Fruit fly (Drosophila melanogaster): ENCODE results near the gene FucTA.

FucTA gene

dm6 chr3L:15146643-15147187 lies at the start of gene FucTA:
TSS of gene FucTA (plus strand) at chr3L:15147137.
- no peak for TF ChIP-seq CTCF (optimal IDR thresholded peaks at IDR 0.05)
- no peak for TF ChIP-seq CG8478 (optimal IDR thresholded peaks at IDR 0.05)

dm6 chr3L:15097878-15098520 lies 48.9 kb upstream of the FucTA start, which contains the start of gene Ctps:
TSS of gene Ctps (plus strand) at chr3L:15097914.
- TF ChIP-seq CTCF (optimal IDR thresholded peaks at IDR 0.05), result no peak
- no peak for TF ChIP-seq CG8478 (optimal IDR thresholded peaks at IDR 0.05)

DNA sequence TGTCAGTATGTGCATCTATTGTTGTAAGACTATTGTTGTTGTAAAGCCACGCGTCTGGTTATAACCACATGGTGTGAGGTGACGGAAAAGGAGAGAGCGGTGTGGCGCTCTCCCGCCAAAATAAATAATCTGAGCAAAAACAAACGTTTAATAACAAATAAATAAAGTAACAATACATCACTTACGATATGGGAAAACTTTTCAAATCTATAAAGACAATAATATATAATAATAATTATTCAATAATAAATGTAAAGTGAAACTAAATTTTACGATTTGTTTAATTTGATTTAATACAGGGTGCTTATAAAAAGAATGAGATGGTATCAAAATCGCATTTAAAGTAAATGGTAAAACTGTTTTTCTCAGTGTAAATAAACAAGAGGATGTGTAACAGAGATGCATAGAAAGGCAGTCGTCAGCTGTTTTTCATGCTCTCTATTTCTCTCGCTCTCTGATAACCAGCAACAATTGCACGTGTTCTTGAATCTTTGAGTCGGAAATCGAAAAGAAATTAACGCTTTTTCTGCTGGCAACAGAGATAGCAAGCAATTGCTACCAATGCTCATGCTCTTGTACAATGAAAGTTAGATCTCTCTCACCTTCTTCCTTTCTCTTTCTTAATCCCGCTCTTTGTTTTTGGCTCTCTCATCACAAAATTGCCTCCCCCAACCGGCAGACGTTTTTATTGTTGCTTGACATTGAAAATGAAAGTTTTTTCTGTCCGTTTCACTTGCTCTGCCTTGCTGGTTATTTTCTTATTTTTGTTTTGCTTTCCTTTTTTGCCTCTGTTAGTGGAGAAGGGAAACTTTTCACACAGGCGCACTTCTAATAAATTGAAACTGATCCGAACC lies 48.1 kb upstream of the FucTA start:
- no peak for TF ChIP-seq CTCF (optimal IDR thresholded peaks at IDR 0.05)
- TF ChIP-seq CG8478 (optimal IDR thresholded peaks at IDR 0.05), result no peak

DNA sequence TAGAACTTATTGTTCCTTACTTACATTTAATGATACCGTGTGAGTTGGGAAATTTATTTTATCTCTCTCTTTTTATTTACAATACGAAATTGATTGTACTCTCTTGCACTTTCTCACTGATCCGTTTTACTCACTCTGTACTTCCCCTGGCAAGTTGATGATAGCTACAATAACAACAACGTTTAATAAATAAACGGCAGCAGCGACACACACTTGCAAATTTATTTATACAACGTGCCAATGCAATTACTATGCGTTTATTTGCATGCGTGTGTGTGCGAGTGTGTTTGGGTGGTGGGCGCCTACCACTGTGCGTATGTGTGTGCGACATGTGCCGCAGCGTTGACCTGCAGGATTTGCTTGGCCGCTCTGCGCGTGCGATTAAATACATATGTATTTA lies 47.4 kb upstream of the FucTA start:
- TF ChIP-seq CG8478 (optimal IDR thresholded peaks at IDR 0.05) (no peak), CTCF (optimal IDR thresholded peaks at IDR 0.05) (no peak)

dm6 chr3L:15100983-15101382 lies 46.0 kb upstream of the FucTA start:
- no peak for TF ChIP-seq CTCF (optimal IDR thresholded peaks at IDR 0.05)
- TF ChIP-seq CG8478 (optimal IDR thresholded peaks at IDR 0.05), result no peak

DNA sequence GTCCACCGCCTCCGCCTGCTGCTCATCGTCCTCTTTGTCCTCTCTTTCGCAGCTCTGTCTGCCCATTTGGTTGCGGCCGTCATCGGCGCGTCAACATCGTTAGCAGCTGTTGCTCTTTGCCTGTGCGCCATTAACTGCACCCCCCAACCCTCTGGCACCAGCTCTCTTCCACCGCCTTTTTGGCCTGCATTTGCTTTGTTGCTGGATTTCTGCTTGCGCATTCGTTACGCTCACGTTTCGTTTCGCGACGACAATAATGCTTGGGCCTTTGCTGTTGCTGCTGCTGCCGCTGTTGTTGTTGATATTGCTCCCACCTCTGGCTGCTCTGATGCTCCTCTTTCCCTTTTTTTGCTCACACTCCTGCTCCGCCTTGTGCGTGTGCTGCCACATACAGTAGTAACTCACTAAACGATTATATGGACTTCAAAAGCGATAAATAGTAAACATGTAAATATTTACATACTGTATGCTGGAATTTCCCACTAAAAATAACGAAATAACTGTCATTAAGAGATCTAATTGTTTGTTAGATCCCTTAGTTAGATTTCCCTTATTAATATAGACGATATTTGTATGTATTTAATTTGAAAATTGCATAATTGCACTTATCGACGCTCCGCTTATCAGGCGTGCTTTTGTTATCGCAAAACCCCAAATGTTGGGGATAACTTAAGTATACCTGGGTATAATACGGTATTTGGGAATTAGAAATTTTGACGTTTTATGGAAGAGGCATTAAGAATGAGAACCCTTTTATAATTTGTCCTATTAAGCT lies 45.1 kb upstream of the FucTA start:
- TF ChIP-seq CG8478 (optimal IDR thresholded peaks at IDR 0.05), result no peak
- no peak for TF ChIP-seq CTCF (optimal IDR thresholded peaks at IDR 0.05)

DNA sequence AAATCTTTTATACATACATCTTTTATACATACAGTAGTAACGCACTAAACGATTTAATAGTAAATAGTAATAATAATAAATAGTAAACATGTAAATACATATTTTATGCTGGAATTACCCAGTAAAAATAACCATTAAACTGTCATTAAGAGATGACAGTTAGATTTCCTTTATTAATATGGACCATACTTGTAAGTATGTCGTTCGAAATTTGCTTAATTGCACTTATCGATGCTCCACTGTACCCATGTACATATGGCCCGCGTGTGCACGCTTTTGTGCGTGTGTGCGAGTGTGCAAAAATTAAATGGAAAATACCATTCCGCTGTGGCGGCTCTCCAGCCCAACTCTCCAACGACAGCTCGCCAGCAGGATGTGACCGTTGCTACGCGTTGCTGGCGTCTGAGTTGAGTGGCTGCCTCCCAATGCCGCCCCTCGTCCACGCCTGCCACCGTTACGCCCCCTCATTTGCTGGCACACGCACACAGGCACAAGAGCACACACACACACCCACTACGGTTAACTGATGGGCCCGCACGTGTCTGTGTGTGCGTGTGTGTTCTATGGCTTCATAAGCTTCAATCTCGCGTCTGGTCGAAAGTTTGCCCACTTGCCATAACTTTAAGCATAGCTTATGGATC lies 44.1 kb upstream of the FucTA start:
- TF ChIP-seq CTCF (optimal IDR thresholded peaks at IDR 0.05) (no peak), CG8478 (optimal IDR thresholded peaks at IDR 0.05) (no peak)

DNA sequence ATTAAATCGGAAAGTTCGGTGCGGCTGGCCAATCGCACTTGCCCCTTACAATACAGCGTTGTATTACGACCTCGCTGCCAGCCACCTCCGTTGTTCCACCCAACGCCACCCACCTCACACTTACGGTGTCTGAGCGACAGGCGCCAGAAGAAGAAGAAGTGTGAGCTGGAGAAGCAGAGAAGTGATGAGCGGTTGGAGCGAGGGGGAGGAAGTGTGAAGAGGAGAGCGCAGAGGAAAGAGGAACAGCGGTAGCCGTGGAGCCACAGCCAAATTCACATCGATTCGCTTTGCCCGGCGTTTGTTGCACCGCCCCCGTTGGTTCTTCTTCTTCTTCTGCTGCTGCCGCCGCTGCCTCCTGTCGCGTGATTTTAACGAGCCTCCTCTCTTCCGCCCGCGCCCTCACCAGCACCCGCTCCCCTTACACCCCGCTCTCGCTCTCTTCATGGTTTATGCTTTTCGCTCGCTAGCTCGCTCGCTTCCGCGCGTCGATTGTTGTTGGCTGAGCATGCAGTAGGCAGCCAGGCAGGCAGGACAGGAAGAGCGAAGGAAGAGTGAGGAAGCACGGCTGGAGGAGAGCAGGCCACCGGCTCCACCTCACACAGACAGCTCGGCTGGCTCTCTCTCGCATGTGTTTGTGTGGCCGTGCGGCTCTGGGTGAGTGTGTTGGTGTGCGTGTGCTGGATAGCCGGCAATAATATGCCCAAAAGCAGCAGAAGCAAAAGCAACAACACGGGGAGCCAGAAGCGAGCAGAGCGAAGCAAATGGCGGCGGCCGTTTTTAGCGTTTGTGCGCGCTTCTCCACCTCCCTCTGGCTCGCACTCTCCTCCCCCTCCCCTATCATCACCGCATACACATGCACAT lies 42.7 kb upstream of the FucTA start:
- no peak for TF ChIP-seq CG8478 (optimal IDR thresholded peaks at IDR 0.05)
- no peak for TF ChIP-seq CTCF (optimal IDR thresholded peaks at IDR 0.05)

DNA sequence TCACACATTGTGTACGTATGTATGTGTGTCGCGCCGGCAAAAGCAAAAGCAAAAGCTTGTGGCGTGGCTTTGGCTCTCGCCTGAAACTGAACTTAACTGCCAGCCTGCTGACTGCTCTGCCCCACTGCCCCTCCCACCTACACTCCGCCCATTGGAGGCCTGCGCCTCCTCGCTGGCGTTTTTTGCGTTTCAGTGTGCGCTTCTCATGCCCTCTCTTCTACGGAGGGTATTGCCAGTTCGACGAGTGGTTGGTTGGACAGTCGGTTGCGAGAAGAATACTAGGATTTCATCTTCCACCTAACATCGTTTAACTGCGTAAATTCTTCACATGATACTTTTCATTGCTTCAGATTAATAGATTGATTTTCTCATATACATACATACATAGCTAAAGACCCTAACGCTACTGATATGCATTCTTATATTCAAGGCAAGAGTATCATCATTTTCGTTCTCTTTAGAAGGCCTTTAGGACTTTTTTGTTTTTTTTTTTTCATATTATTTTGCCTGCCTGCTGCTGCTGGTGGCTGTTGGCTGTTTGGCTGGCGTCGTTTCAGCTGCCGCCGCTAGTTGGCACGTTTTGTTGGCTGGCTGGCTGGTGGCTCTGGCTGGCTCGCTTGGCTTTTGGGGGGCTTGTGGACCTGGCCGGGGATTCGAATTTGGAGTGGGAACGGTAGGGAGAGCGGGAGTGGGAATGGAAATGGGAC lies 41.9 kb upstream of the FucTA start:
- TF ChIP-seq CG8478 (optimal IDR thresholded peaks at IDR 0.05) (no peak), CTCF (optimal IDR thresholded peaks at IDR 0.05) (no peak)

DNA sequence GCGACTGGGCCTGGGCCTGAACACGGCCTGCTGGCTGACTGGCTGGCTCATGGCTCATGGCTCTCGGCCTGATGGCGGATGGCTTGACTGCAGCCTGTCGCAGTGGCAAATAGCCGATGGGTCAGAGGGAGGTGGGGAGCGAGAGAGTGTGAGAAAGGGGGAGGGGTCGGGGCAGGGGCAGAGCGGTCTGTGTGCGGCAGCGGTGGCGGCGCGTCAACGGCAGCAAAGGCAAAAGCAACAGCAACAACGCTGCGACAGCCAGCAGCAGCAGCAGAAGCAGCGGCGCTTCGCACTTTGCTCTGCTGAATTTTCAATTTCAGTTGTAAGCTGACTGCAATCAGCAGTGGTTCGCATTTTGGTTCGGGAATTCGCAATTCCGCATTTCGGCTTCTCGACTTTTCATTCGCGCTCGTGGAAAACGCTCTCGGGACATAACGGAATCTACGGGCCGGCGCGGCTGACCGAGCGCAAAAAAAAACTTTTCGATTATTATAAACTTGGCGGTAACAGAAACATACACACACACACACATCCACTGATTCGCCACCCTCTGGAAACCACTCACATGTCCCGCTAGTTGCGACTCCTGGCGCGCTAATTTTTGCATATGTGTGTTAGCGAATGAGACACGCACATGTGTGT lies 41.2 kb upstream of the FucTA start, which contains the start of gene CG45071:
CG45071 (plus strand) TSS at position 317 of the 642 bp plus-strand sequence.
- no peak for TF ChIP-seq CTCF (optimal IDR thresholded peaks at IDR 0.05)
- TF ChIP-seq CG8478 (optimal IDR thresholded peaks at IDR 0.05), result no peak

DNA sequence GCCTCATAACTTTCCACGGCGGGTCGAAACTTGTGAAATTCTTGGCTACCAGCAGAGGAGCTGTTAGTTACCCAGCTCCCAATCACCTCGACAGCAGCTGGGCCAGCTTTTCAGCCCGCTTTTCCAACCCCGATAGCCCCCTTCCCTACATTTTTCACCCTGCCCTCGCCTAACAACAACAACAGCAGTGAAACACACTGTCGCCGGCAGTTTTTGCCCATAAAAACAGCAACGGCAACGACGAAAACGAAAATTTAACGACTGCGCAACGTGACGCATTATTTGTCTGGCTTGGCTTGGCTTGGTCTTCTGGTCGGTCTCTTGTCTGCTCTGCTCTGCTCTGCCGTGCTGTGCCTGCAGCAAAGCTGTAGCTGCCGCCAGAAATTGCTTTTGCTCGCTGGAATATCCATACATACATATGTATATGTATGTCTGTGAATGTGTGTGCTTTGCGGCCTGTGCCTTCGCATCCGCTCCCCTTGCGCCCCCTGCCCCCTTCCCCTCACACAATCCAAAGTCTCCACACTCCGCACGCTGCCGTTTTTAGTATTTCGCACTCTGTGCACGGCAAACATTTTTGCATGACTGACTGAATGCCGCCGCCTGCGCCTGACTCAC lies 39.7 kb upstream of the FucTA start:
- no peak for TF ChIP-seq CG8478 (optimal IDR thresholded peaks at IDR 0.05)
- TF ChIP-seq CTCF (optimal IDR thresholded peaks at IDR 0.05), result no peak

- TF ChIP-seq CG8478 (optimal IDR thresholded peaks at IDR 0.05), result no peak
These were observed 39.1 kb upstream of the FucTA start for dm6 chr3L:15107776-15108379.
